Worm (Caenorhabditis elegans) whole organism, mixed stage, embryonic: ENCODE results near the gene prx-10.

Experiments
- M03D4.4 ChIP-seq: sonication (generic microtip); optimal IDR thresholded peaks from 2 replicates; lab custom pipeline; 2017; ENCODE audit warnings: mild to moderate bottlenecking, missing genetic modification characterization, missing compliant biosample characterization
- bed-3 ChIP-seq: fragments of 200-800 bp; sonication (Bioruptor generic); optimal IDR thresholded peaks from 3 replicates; lab custom pipeline; 2018; ENCODE audit warnings: mild to moderate bottlenecking, missing genetic modification characterization, moderate library complexity, missing compliant biosample characterization
- blmp-1 ChIP-seq: fragments of 150-350 bp; optimal IDR thresholded peaks from 2 replicates; lab custom pipeline; 2014; ENCODE audit warnings: missing biosample characterization, missing genetic modification characterization
- ceh-39 ChIP-seq: fragments of 150-350 bp; optimal IDR thresholded peaks from 2 replicates; lab custom pipeline; 2014; ENCODE audit warnings: missing biosample characterization, missing genetic modification characterization
- ceh-43 ChIP-seq: fragments of 200-800 bp; sonication (Bioruptor generic); optimal IDR thresholded peaks from 2 replicates; lab custom pipeline; 2018; ENCODE audit warnings: mild to moderate bottlenecking, missing genetic modification characterization, moderate library complexity, missing compliant biosample characterization
- ceh-83 ChIP-seq: fragments of 200-800 bp; sonication (Bioruptor generic); optimal IDR thresholded peaks from 2 replicates; lab custom pipeline; 2018; ENCODE audit warnings: mild to moderate bottlenecking, missing genetic modification characterization, missing compliant biosample characterization
- ces-1 ChIP-seq: fragments of 150-350 bp; optimal IDR thresholded peaks from 2 replicates; lab custom pipeline; 2014; ENCODE audit warnings: missing biosample characterization, missing genetic modification reagents, missing genetic modification characterization
- cnd-1 ChIP-seq: fragments of 200-800 bp; sonication (Bioruptor generic); optimal IDR thresholded peaks from 2 replicates; lab custom pipeline; 2018; ENCODE audit warnings: mild to moderate bottlenecking, missing genetic modification characterization, missing compliant biosample characterization
- elt-1 ChIP-seq: sonication (generic microtip); optimal IDR thresholded peaks from 2 replicates; lab custom pipeline; 2017; ENCODE audit warnings: missing genetic modification characterization, mild to moderate bottlenecking, missing compliant biosample characterization, antibody characterized with exemption, moderate library complexity, borderline replicate concordance; ENCODE audit not compliant: insufficient read depth
- elt-3 ChIP-seq: fragments of 150-350 bp; optimal IDR thresholded peaks from 2 replicates; lab custom pipeline; 2014; ENCODE audit warnings: missing biosample characterization, missing genetic modification characterization
- flh-1 ChIP-seq: fragments of 200-800 bp; sonication (Bioruptor generic); optimal IDR thresholded peaks from 2 replicates; lab custom pipeline; 2018; ENCODE audit warnings: mild to moderate bottlenecking, missing genetic modification characterization, moderate library complexity, missing compliant biosample characterization
- ham-2 ChIP-seq: fragments of 200-800 bp; sonication (Bioruptor generic); optimal IDR thresholded peaks from 2 replicates; lab custom pipeline; 2018; ENCODE audit warnings: mild to moderate bottlenecking, missing genetic modification characterization, missing compliant biosample characterization
- hlh-1 ChIP-seq: fragments of 150-350 bp; optimal IDR thresholded peaks from 2 replicates; lab custom pipeline; 2014; ENCODE audit warnings: missing biosample characterization, missing genetic modification reagents, missing genetic modification characterization
- lin-13 ChIP-seq: fragments of 150-350 bp; optimal IDR thresholded peaks from 2 replicates; lab custom pipeline; 2014; ENCODE audit warnings: missing biosample characterization, missing genetic modification characterization
- lsy-2 ChIP-seq: fragments of 150-350 bp; optimal IDR thresholded peaks from 2 replicates; lab custom pipeline; 2014; ENCODE audit warnings: missing biosample characterization, missing genetic modification characterization
- mab-5 ChIP-seq: fragments of 150-350 bp; optimal IDR thresholded peaks from 2 replicates; lab custom pipeline; 2014; ENCODE audit warnings: missing biosample characterization, missing genetic modification characterization
- mep-1 ChIP-seq: fragments of 150-350 bp; optimal IDR thresholded peaks from 2 replicates; lab custom pipeline; 2017; ENCODE audit warnings: missing biosample characterization, missing genetic modification reagents, missing genetic modification characterization, inconsistent platforms
- mls-2 ChIP-seq: sonication (generic microtip); optimal IDR thresholded peaks from 2 replicates; lab custom pipeline; 2016; ENCODE audit warnings: mild to moderate bottlenecking, missing genetic modification characterization, moderate library complexity, missing compliant biosample characterization
- nhr-12 ChIP-seq: fragments of 150-350 bp; optimal IDR thresholded peaks from 2 replicates; lab custom pipeline; 2014; ENCODE audit warnings: missing biosample characterization, missing genetic modification characterization
- nhr-2 ChIP-seq: fragments of 150-350 bp; optimal IDR thresholded peaks from 2 replicates; lab custom pipeline; 2014; ENCODE audit warnings: missing biosample characterization, missing genetic modification characterization
- nhr-237 ChIP-seq: fragments of 150-350 bp; optimal IDR thresholded peaks from 2 replicates; lab custom pipeline; 2014; ENCODE audit warnings: missing biosample characterization, missing genetic modification characterization
- pha-4 ChIP-seq: fragments of 150-350 bp; optimal IDR thresholded peaks from 2 replicates; lab custom pipeline; 2018; ENCODE audit warnings: missing biosample characterization, missing genetic modification reagents, missing genetic modification characterization
- sem-2 ChIP-seq: fragments of 200-800 bp; sonication (Bioruptor generic); optimal IDR thresholded peaks from 2 replicates; lab custom pipeline; 2018; ENCODE audit warnings: mild to moderate bottlenecking, missing genetic modification characterization, missing compliant biosample characterization
- snpc-4 ChIP-seq: fragments of 150-350 bp; optimal IDR thresholded peaks from 2 replicates; lab custom pipeline; 2014; ENCODE audit warnings: missing biosample characterization, missing genetic modification characterization
- sptf-1 ChIP-seq: sonication (generic microtip); optimal IDR thresholded peaks from 2 replicates; lab custom pipeline; 2017; ENCODE audit warnings: mild to moderate bottlenecking, missing genetic modification characterization, moderate library complexity, missing compliant biosample characterization
- tbx-8 ChIP-seq: fragments of 200-800 bp; sonication (Bioruptor generic); optimal IDR thresholded peaks from 2 replicates; lab custom pipeline; 2018; ENCODE audit warnings: mild to moderate bottlenecking, missing genetic modification characterization, moderate library complexity, missing compliant biosample characterization
- unc-120 ChIP-seq: sonication (generic microtip); optimal IDR thresholded peaks from 2 replicates; lab custom pipeline; 2017; ENCODE audit warnings: missing genetic modification characterization, missing compliant biosample characterization; ENCODE audit not compliant: poor library complexity, severe bottlenecking
- unc-39 ChIP-seq: fragments of 150-350 bp; optimal IDR thresholded peaks from 2 replicates; lab custom pipeline; 2014; ENCODE audit warnings: missing biosample characterization, missing genetic modification characterization
- unc-62 ChIP-seq: fragments of 150-350 bp; optimal IDR thresholded peaks from 2 replicates; lab custom pipeline; 2014; ENCODE audit warnings: missing biosample characterization, missing genetic modification reagents, missing genetic modification characterization
- zip-8 ChIP-seq: fragments of 150-350 bp; optimal IDR thresholded peaks from 2 replicates; lab custom pipeline; 2014; ENCODE audit warnings: missing biosample characterization, missing genetic modification characterization
- ztf-11 ChIP-seq: fragments of 150-350 bp; optimal IDR thresholded peaks from 2 replicates; lab custom pipeline; 2014; ENCODE audit warnings: missing biosample characterization, missing genetic modification characterization

Gene prx-10

DNA sequence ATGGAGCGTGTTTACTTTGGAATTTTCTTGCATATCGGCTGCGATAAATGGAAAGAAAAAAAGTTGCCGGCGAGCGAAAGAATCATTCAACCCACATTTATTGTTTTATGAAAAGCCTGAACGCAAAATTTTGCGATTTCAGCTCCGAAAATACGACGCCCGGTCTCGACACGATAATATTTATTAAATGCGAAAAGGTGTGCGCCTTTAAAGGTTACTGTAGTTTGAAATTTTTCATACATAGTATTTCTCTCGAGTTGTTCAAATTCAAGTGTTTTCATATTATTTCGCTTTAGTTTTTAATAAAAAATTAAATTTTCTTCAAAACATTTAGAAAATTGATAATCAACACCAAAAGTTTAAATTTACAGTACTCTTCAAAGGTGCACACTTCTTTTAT is 27.2 kb upstream of the prx-10 start, which contains the start of gene syx-16:
TSS of gene syx-16 (minus strand) at position 118 of the 400 bp plus-strand sequence.
- TF ChIP-seq mep-1 (tag; lab: Kevin White, UChicago) (no peak), pha-4 (tag; lab: Kevin White, UChicago) (no peak), ceh-43 (no peak), ceh-39 (no peak), mab-5 (tag; lab: Kevin White, UChicago) (no peak), M03D4.4 (tag; lab: Kevin White, UChicago) (no peak), elt-3 (tag; lab: Kevin White, UChicago) (no peak)
- TF ChIP-seq, all 35 proteins: peak for 0

ce11 chrIII:5210269-5210668 is 25.9 kb upstream of the prx-10 start:
- TF ChIP-seq unc-62, result peak; percentile 25
- TF ChIP-seq snpc-4 (tag; lab: Kevin White, UChicago), result no peak
- peak; percentile 53 for TF ChIP-seq mab-5 (tag; lab: Kevin White, UChicago)

- TF ChIP-seq ceh-43 (peak; percentile 60), tbx-8 (GFP tag; lab: Kevin White, UChicago) (peak; percentile 7), sptf-1 (peak; percentile 85), cnd-1 (tag; lab: Kevin White, UChicago) (peak; percentile 85), ham-2 (GFP tag; lab: Kevin White, UChicago) (peak; percentile 75), flh-1 (GFP tag; lab: Kevin White, UChicago) (peak; percentile 45), bed-3 (GFP tag; lab: Kevin White, UChicago) (peak; percentile 58), mep-1 (tag; lab: Kevin White, UChicago) (peak; percentile 0), nhr-2 (peak; percentile 46), ceh-83 (GFP tag; lab: Kevin White, UChicago) (peak; percentile 88), nhr-12 (peak; percentile 15), unc-120 (tag; lab: Kevin White, UChicago) (peak; percentile 46)
These were observed 25.0 kb upstream of the prx-10 start for ce11 chrIII:5211137-5211648.

- TF ChIP-seq M03D4.4 (tag; lab: Kevin White, UChicago) (no peak), unc-39 (tag; lab: Kevin White, UChicago) (no peak), ham-2 (GFP tag; lab: Kevin White, UChicago) (no peak), tbx-8 (GFP tag; lab: Kevin White, UChicago) (no peak), hlh-1 (tag; lab: Kevin White, UChicago) (no peak), sem-2 (no peak), zip-8 (no peak), lsy-2 (no peak), nhr-2 (no peak), unc-62 (no peak), mls-2 (tag; lab: Kevin White, UChicago) (no peak), elt-1 (tag; lab: Kevin White, UChicago) (no peak), elt-3 (tag; lab: Kevin White, UChicago) (no peak), nhr-237 (tag; lab: Kevin White, UChicago) (no peak), cnd-1 (tag; lab: Kevin White, UChicago) (no peak), ztf-11 (tag; lab: Kevin White, UChicago) (no peak)
These were observed 22.0 kb upstream of the prx-10 start for ce11 chrIII:5214162-5214561.

- TF ChIP-seq unc-39 (tag; lab: Kevin White, UChicago), result no peak
- no peak for TF ChIP-seq ztf-11 (tag; lab: Kevin White, UChicago)
- no peak for TF ChIP-seq lin-13
- TF ChIP-seq ces-1 (GFP tag; lab: Kevin White, UChicago), result no peak
- TF ChIP-seq flh-1 (GFP tag; lab: Kevin White, UChicago), result no peak
- no peak for TF ChIP-seq tbx-8 (GFP tag; lab: Kevin White, UChicago)
- no peak for TF ChIP-seq pha-4 (tag; lab: Kevin White, UChicago)
- no peak for TF ChIP-seq lsy-2
- TF ChIP-seq blmp-1 (tag; lab: Kevin White, UChicago), result no peak
- no peak for TF ChIP-seq M03D4.4 (tag; lab: Kevin White, UChicago)
- TF ChIP-seq ceh-43, result no peak
- TF ChIP-seq sptf-1, result no peak
These were observed 20.8 kb upstream of the prx-10 start, which contains the start of gene ZC155.4 for ce11 chrIII:5215375-5215774. ZC155.4 (minus strand) TSS chrIII:5215475.
